Worm (Caenorhabditis elegans) whole organism, L3 larva: ENCODE data around the gene acbp-3.

Experiments
- ama-1 ChIP-seq: fragments of 150-350 bp; optimal IDR thresholded peaks from 2 replicates; lab custom pipeline; 2018
- daf-12 ChIP-seq: fragments of 150-350 bp; optimal IDR thresholded peaks from 2 replicates; lab custom pipeline; 2014; ENCODE audit warnings: missing biosample characterization, missing genetic modification reagents, missing genetic modification characterization
- egl-5 ChIP-seq: fragments of 150-350 bp; optimal IDR thresholded peaks from 2 replicates; lab custom pipeline; 2017; ENCODE audit warnings: missing biosample characterization, missing genetic modification reagents, missing genetic modification characterization, inconsistent platforms
- mdl-1 ChIP-seq: fragments of 150-350 bp; optimal IDR thresholded peaks from 2 replicates; lab custom pipeline; 2014; ENCODE audit warnings: missing biosample characterization, missing genetic modification characterization
- nhr-237 ChIP-seq: fragments of 150-350 bp; optimal IDR thresholded peaks from 2 replicates; lab custom pipeline; 2014; ENCODE audit warnings: missing biosample characterization, missing genetic modification characterization
- nhr-76 ChIP-seq: fragments of 150-350 bp; sonication (generic microtip); optimal IDR thresholded peaks from 5 replicates; lab custom pipeline; 2014; ENCODE audit warnings: missing biosample characterization, missing genetic modification characterization
- nhr-77 ChIP-seq: fragments of 150-350 bp; optimal IDR thresholded peaks from 2 replicates; lab custom pipeline; 2014; ENCODE audit warnings: missing biosample characterization, missing genetic modification characterization
- pha-4 ChIP-seq: fragments of 150-350 bp; optimal IDR thresholded peaks from 2 replicates; lab custom pipeline; 2014; ENCODE audit warnings: missing biosample characterization, missing genetic modification reagents, missing genetic modification characterization
- snpc-4 ChIP-seq: fragments of 150-350 bp; optimal IDR thresholded peaks from 2 replicates; lab custom pipeline; 2014; ENCODE audit warnings: missing biosample characterization, missing genetic modification characterization
- unc-39 ChIP-seq: sonication (generic microtip); optimal IDR thresholded peaks from 4 replicates; lab custom pipeline; 2017; ENCODE audit warnings: missing biosample characterization, missing genetic modification characterization
- unc-62 ChIP-seq: fragments of 150-350 bp; sonication (generic microtip); optimal IDR thresholded peaks from 4 replicates; lab custom pipeline; 2014; ENCODE audit warnings: missing biosample characterization, missing genetic modification reagents, missing genetic modification characterization
- zag-1 ChIP-seq: fragments of 150-350 bp; optimal IDR thresholded peaks from 2 replicates; lab custom pipeline; 2014; ENCODE audit warnings: missing biosample characterization, missing genetic modification characterization

DNA sequence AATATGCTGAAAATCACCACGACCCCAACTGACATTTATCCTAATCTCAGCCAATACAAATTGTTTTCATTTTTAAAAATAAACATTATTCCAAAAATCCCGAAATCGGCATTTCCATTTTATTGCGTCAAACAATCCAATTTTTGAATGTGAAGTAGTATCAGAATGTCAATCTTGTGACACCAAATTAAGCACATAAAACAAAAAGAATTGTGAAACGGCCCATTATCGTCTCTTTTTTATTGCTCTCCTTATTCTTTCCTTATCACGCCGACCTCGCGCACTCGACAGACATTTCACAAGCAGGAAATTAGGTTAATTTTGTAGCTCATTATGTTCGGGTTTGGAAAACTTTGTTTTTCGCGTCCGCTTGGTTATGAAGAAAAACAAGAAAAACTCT is 22.6 kb upstream of the acbp-3 start, which contains the start of gene T21E8.4:
- no peak for TF ChIP-seq pha-4 (tag; lab: Kevin White, UChicago)
- no peak for TF ChIP-seq zag-1 (tag; lab: Kevin White, UChicago)
- TF ChIP-seq nhr-237 (tag; lab: Kevin White, UChicago): no peak
- TF ChIP-seq nhr-77 (tag; lab: Kevin White, UChicago): no peak
- TF ChIP-seq daf-12: no peak
- no peak for TF ChIP-seq nhr-76 (tag; lab: Kevin White, UChicago)
- TF ChIP-seq egl-5 (tag; lab: Kevin White, UChicago): no peak
- no peak for TF ChIP-seq unc-39
- TF ChIP-seq mdl-1 (tag; lab: Kevin White, UChicago): no peak
- TF ChIP-seq unc-62: no peak
- TF ChIP-seq snpc-4 (tag; lab: Kevin White, UChicago): no peak
- TF ChIP-seq ama-1 (lab: Kevin White, UChicago): no peak
